Worm (Caenorhabditis elegans): ENCODE measurements around the gene pptr-1.

- TF ChIP-seq him-1 (tag; optimal IDR thresholded peaks at IDR 0.05) (no peak), dao-5 (tag; optimal IDR thresholded peaks at IDR 0.05) (no peak), W03F9.2 (tag; optimal IDR thresholded peaks at IDR 0.05) (no peak)
These were observed 20.5 kb downstream of the pptr-1 start, which contains the start of gene F13A7.1 for ce11 chrV:16377849-16378248.

Measured in whole organism, L4/young adult.